Fruit fly (Drosophila melanogaster): ENCODE data around the gene CASK.

Gene CASK

DNA sequence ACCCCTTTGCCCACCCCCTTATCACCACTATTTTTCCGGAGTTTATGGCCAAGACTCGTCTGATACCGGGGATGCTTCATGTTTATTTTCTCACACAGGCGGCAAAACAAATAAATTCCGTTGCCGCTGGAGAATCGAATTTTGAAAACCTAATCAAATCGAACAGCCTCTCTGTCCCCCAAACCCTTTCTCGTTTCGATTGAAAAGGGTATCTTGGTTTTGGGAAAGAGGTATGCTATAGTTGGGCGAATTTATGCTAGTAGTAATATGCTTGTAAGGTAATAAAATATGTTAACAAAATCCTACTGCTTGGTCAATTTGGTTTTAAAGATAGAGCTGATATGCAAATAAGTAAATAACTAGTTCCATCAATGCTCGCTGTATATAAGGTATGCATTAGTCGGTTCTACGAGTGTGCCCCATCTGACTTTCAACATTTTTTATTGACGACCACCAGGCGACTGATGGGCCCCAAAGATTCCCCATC is 5.6 kb upstream of the CASK start:
- TF ChIP-seq noc (tag; optimal IDR thresholded peaks at IDR 0.05): no peak

DNA sequence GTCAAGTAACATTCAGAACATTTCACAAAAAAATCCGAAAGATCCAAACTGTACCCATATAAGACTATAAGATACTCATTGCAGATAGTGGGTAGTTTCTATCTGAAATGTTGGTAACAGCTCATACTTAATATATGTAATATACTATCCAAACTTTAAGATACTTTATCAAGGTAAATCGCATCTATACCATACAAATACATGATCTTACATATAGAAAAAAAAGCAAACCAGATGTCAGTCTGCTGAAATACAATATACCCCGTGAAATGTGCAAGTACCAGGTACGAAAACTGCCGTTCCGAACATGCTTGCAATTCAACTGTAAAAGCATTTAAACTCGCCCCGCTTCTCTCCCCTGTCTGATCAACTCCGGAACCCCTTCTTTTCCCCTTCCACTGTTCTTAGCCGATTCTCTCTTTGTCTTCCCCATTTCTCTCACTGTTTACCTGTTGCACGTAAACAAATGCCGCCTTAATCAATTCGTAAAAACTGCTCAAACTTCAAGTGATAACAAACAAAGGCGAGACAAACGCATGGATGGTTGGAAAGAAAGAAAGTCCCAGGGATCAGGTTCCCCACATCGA is 5.1 kb upstream of the CASK start:
- TF ChIP-seq noc (tag; optimal IDR thresholded peaks at IDR 0.05): no peak

DNA sequence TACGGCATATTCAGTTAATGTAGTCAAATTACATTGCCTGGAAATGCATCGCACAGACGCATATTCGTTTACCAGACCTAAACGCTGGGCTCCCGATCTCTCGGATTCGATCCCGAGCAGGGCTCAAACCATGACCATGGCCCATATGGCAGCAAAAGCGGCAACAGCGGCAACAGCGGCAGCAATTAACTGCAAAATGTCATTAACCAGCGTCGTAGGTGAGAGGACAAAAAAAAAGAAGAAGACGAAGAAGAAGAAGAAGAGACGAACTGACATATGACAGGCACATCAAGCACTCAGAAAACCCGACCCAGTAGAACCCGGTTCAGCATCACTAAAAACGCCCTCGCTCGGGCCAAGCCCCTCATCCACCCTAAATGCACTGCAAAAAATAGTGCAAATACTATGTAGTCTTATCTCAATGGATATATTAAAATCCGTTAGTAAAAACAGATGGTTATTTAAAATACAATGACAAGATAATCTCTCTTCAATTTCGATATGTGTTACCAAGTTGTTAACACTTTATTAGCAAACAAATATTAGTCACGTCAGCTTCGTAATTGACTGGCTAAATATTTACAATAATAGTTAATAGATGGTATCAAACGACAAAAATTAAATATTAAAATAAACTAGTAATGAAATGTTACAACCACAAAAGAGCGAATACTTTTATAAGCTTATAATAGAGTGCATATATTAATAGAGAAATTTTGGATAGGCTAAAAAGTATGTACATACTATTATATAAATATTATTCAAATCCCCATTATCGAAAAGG is 3.5 kb upstream of the CASK start:
- TF ChIP-seq noc (tag; optimal IDR thresholded peaks at IDR 0.05): no peak

DNA sequence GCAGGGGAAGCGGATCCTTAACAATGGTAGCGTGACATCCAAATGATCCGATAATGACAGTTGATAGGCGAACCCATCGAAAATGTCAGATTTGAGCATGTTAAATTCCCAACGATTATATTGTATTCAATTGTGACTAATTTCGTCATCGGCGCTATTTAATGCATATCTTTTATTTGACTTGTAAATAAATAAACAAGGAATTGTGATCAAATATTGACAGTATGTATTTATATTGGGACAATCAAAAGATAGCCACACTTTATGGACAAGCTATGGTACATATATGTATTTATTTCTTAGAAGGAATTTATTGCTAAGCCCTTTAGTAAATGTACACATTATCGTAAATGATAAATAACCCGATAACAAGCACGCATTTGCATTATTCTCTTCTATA is 2.7 kb upstream of the CASK start:
- no peak for TF ChIP-seq noc (tag; optimal IDR thresholded peaks at IDR 0.05)

DNA sequence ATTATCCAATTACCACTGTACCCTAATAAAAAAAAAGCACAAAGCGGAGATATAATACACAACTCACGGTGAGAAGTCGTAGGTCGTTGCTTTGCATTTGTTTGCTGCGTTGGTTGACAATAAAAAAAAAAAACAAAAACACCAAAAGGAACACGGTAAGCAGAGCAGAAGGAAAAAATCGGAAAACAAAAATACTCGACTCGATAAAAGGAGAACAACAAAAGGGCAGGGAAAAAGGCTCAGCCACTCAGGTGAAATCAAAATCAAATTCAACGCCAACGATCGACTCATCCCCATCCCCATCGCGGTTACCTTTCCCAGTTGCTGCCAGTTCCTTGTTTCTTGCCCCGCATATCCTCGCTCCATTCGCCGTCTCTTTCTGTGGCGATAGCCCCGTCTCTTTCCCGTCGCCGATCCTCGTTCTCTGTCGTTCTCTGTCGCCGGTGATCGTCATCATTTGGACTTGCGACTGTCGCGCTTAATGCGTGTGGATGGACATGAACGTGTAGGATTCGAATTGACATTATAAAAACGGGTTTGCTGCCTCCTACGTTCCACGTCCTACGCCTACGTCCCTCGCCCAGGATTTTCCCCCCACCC is 2.0 kb upstream of the CASK start:
- TF ChIP-seq noc (tag; optimal IDR thresholded peaks at IDR 0.05): no peak

DNA sequence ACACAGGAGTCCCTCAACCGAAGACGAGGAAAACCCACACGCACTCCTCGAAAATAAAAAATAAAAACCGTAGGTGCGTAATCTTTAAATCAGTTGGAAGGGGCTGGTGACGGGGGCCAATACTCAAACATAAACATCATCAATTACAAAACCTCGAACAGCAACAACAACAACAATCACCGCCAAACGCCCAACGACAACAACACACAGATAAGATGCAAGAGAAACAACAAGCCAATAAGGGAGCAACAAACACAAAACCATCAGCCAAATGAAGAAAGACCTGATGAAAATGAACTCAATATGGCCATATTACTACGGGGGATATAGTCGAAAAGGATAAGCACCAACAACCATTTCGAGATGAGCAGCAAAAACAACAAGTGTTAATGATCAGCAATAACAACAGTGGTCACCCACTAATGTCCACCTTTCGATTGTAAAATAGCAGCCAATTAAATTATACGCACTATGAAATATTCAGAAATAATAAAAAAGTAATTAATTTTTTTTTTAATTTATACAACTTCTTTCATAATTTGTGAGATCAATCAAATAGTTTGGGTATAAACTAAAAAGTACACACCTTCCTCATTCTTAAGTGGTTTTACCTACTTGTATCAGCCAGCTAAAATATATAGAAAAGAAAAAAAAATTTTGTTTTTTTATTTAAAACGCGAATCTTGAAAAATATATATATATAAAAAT is 1.4 kb upstream of the CASK start:
- TF ChIP-seq noc (tag; optimal IDR thresholded peaks at IDR 0.05): no peak

DNA sequence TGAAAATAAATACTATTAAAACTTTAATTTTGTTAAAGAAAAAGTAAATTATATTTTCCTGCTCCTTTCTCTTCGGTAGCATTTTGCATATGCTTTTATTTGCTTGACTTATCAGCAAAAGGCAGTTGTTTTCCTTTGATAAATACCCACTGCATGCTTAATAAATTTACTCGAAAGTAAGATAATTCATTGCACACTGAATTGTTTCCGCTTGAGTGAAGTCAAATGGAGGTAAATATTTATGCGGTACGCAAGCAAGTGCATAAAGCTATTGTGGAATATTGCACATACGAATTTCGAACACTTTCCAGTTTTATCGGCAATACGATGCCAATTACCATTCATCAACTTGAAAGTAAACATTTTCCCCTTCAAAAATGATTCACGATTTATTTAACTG is 602 bp upstream of the CASK start:
- no peak for TF ChIP-seq noc (tag; optimal IDR thresholded peaks at IDR 0.05)

DNA sequence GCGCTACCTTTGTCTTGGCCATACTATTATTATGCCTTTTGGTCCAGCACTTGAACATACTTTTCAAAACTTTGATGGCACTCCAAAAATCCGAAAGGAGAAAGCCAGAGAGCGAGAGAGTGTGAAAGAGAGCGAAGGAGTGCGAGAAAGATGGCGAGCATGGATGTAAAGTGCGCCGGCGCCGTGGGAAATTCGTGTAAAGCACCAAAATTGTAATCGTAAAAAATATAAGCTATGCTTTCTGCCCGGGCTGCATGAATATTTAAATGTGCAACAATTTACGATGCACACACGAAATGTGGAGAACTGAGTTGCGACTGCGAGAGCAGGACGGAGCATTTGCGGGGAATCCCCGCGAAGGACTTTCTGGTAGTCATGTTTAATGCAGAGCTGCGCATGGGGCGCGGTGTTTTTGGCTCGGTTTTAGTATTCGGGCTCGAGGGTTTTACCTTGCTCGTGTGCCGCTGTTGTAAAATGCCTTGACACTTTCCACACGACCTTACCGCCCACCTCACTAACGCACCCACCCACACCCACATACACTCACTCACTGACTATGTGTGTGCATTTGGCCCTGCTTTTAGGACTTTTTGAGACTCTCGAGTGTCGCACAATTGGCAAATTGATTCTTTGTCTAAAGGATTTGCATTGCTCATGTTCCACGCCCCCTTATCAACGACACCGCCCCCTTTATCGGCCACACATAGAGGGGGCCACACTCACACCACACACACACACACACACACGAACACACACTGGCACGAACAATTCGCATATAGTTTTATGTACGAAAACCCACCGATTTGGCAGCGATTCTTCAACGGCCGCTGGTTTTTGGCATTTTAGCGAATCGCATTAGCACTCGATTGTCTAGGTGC is 551 bp downstream of the CASK start:
- TF ChIP-seq noc (tag; optimal IDR thresholded peaks at IDR 0.05): no peak

DNA sequence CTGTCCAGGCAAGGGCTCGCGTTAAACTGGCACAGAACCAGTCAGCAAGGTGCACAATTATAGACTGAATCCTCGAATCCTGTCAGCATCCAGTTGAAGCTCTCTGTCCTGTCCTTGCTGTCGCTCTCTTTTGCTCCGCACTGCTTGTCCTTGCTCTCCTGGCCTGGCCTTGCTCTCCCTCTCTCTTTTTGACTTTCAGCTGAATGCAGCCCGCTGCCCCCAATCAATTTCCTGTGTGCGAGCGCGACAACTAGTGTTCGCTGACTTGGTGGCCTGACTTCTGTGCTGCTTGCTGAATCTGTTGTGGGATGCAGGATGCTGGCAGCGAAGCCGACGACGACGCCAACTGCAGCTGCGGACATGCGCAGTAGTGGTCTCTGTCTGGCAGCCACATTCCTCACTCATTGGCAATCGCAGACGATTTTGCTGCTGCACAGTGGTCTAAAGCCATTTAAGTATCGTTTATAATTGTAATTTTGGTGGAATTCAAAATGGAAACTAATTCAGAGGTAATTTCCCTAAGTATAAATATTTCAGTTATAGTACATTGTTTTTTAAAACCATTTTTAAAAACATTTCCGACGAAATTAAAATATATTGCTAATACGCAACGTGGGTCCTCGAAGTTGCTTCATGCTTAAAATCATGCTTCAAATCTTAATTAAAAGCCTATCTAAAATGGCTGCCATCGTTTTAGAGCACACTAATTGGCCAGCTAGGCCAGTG is 13.7 kb downstream of the CASK start:
- no peak for TF ChIP-seq noc (tag; optimal IDR thresholded peaks at IDR 0.05)

DNA sequence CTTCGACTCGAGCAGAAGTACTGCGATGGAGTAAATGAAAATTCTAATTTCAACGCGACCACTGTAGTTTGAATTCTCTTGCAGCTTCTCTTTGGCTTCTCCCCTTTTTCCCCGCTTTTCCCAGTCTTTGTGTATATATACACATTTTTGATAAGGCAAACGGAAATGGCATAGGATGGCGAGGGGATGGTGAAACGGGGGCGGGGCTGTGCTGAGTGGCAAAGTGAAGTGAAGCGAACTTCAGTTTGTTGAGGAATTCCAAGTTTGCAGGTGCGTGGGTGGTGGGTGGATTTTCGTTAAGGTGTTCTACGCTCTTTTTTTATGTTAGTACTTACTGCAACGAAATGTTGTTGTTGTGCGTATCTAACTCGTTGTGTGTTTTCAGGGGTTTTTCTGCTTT is 15.2 kb downstream of the CASK start:
- TF ChIP-seq noc (tag; optimal IDR thresholded peaks at IDR 0.05): no peak

DNA sequence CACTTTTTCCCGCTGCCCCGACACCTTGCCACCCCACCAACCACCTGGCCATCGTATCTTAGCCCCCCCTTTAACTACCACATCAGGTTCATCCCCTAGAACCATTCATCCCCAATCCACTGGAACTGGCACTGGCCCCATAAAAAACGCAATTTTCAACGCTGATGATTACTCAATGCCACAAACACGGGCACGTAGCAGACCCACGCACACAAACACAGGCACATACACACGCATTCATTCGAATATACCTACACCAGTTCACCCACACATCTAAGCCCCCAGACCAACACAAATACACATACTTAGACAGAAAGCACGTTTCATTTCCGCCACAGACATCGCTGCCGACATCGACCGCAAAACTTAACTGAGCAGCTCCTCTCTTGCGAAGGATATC is 28.7 kb downstream of the CASK start:
- no peak for TF ChIP-seq noc (tag; optimal IDR thresholded peaks at IDR 0.05)

DNA sequence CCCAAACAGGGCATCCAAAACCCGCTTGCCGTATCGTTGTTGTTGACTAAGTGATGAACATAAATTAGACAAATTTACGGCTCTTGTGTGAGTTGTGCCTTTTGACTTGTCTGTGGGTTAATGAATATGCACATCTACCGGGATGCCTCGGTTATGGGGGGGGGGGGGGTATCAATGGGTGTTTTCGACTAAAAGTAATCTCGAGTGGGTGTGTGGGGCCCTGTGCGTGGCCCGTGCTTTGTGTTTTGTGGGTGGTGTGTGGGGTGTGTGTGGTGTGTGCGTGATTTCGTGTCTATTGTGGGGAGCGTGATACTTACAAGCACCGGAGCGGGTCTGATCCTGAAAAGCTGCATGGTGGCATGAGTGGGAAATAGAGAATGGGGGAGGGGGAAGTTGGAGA is 32.1 kb downstream of the CASK start:
- TF ChIP-seq noc (tag; optimal IDR thresholded peaks at IDR 0.05): no peak

DNA sequence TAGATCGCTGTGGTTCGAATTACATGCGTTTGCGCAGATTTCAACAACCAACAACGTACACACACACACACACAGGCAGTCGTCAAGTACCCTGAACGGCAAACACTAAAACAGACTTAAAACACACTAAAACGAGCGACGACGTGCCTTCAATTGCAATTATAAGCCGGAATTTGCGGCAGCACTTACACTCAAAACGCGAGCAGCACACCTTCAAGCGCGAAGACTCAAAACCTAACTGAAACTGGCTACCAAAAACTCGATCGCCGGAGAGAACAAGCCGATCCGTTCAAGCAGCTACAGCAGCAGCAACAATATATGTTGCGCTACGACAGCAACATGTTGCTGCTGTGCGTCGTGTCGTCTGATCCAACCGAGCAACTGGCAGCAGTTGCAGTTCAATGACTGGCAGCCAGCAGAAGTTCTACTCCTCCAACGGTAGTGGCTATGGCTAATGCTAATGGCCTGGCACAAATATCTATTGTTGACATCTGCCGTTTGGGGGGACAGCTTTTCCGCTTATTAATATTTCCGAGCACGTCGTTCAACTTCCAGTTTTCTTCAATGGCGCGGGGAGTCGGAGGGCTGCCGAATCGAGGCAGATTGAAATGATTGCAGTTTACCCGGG is 40.1 kb downstream of the CASK start, which contains the start of gene tsl:
Gene tsl (minus strand): TSS at position 242 of the 628 bp plus-strand sequence.
- no peak for TF ChIP-seq noc (tag; optimal IDR thresholded peaks at IDR 0.05)

DNA sequence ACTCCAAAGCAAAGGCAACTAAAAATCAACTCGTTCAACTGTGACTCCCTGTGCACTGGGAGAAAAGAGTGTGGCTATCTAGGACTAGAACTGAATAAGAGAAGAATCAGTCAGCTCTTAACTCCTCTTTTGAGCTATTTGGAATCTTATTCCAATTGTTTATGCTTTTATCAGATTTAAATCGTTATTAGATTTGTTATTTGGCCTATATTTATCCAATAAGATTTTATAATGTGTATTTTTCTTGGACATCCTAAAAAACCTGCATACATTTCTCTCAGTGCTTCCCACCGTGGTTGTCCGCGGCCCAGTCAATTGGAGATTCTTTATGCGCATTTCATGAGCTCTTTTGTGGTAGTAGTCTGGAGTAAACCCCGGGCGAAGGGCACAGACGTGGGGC is 41.0 kb downstream of the CASK start:
- TF ChIP-seq noc (tag; optimal IDR thresholded peaks at IDR 0.05): peak; percentile 68

All from whole organism, larva.